Worm (Caenorhabditis elegans): ENCODE measurements around the gene ttr-46.

DNA sequence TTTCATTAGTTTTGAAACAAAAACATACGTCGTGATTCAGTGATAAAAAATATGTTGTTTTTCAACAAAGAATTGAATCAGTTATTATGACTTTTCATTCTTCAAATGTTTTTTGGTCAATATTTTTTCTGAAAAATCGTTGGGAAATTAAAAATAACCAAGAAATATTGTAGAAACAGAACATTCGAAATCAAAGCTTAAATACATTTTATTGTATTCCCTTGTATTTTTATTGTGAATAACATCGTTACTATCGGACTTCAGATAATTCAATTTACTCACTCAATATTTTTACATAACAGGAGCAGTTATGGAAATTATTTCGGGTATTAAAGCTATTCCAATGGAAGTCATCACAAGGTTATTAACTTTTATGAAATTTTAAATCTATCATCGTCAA lies 34.4 kb upstream of the ttr-46 start, which contains the start of gene C50H2.4:
- no peak for TF ChIP-seq mel-28 (tag; optimal IDR thresholded peaks at IDR 0.05; ENCODE audit: borderline replicate concordance)
- no peak for TF ChIP-seq ets-4 (GFP tag; optimal IDR thresholded peaks at IDR 0.05)
- TF ChIP-seq zim-3 (tag; optimal IDR thresholded peaks at IDR 0.05), result no peak
- TF ChIP-seq ama-1 (optimal IDR thresholded peaks at IDR 0.05), result no peak
- no peak for TF ChIP-seq ama-1 (GFP tag; optimal IDR thresholded peaks at IDR 0.05)

All from whole organism, young adult.